Worm (Caenorhabditis elegans) whole organism, early embryonic: ENCODE data around the gene B0310.3.

Experiments
- ama-1 ChIP-seq: fragments of 150-350 bp; optimal IDR thresholded peaks from 2 replicates; lab custom pipeline; 2014
- flt-1 ChIP-seq: fragments of 200-800 bp; sonication (Bioruptor generic); IDR thresholded peaks from 2 replicates; pipeline ENCODE4 v1.3.6; 2022; ENCODE audit warnings: missing genetic modification characterization, missing compliant biosample characterization
- pes-1 ChIP-seq: fragments of 200-800 bp; sonication (Bioruptor generic); IDR thresholded peaks from 2 replicates; pipeline ENCODE4 v1.3.6; 2022; ENCODE audit warnings: missing genetic modification reagents, missing genetic modification characterization, missing compliant biosample characterization
- scrt-1 ChIP-seq: fragments of 200-800 bp; sonication (Bioruptor generic); IDR thresholded peaks from 2 replicates; pipeline ENCODE4 v1.3.6; 2022; ENCODE audit warnings: missing genetic modification characterization, missing compliant biosample characterization
- sea-1 ChIP-seq: fragments of 200-800 bp; sonication (Bioruptor generic); conservative IDR thresholded peaks from 2 replicates; pipeline ENCODE4 v1.3.6; 2022; ENCODE audit warnings: missing genetic modification characterization, missing compliant biosample characterization
- tbx-37 ChIP-seq: fragments of 200-800 bp; sonication (Bioruptor generic); conservative IDR thresholded peaks from 2 replicates; pipeline ENCODE4 v1.3.6; 2022; ENCODE audit warnings: missing genetic modification reagents, missing genetic modification characterization, missing compliant biosample characterization

Gene B0310.3

ce11 chrX:465931-466330 lies 54.9 kb downstream of the B0310.3 start:
- TF ChIP-seq pes-1 (GFP tag; lab: Robert Waterston, UW) = peak; percentile 54
- TF ChIP-seq scrt-1 = peak; percentile 53; the same call in 1 of the 2 replicates
- TF ChIP-seq sea-1 (GFP tag; lab: Robert Waterston, UW) = 0 out of 2 replicates have a peak, but pooled peaks have one; percentile 53
- peak; percentile 45; the same call in 1 of the 2 replicates for TF ChIP-seq tbx-37 (GFP tag; lab: Robert Waterston, UW)
- TF ChIP-seq flt-1 = peak; percentile 35; the same call in 1 of the 2 replicates

ce11 chrX:461623-462022 lies 59.2 kb downstream of the B0310.3 start:
- no peak for TF ChIP-seq ama-1 (lab: Kevin White, UChicago)
